Fruit fly (Drosophila melanogaster): ENCODE measurements around the gene CIA30.

DNA sequence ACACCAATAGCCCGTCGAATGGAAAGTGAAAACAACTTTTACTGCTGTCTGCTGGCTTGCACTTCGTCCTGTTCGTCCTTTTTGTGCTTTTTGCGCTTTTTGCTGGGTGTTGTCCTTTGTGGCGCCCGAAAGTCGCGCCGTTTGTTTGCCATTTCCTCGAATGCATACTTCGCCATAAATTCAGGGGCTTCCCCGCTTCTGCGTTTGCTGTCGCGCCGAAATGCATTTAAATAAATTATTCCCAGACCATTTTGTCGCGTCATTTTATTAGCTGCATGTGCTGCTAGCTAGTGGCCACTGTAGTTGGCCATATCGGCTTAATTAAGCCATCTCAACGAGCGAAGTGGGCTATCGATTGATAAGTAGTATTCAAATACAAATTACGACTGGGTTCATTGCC, 48.5 kb downstream of the CIA30 start:
- TF ChIP-seq psq (optimal IDR thresholded peaks at IDR 0.05) (no peak), pan (optimal IDR thresholded peaks at IDR 0.05) (no peak), EcR (GFP tag; optimal IDR thresholded peaks at IDR 0.05) (no peak), CG8478 (optimal IDR thresholded peaks at IDR 0.05) (no peak), Dll (optimal IDR thresholded peaks at IDR 0.05) (no peak)

Measured in whole organism.